Worm (Caenorhabditis elegans) whole organism, early embryonic: Measurements from ENCODE around the gene H19J13.2.

Experiments
- B0310.2 ChIP-seq: sonication (generic microtip); optimal IDR thresholded peaks from 2 replicates; lab custom pipeline; 2016; ENCODE audit warnings: mild to moderate bottlenecking, missing genetic modification characterization, missing compliant biosample characterization
- F13C5.2 ChIP-seq: sonication (generic microtip); optimal IDR thresholded peaks from 2 replicates; lab custom pipeline; 2017; ENCODE audit warnings: mild to moderate bottlenecking, missing genetic modification characterization, inconsistent platforms, missing compliant biosample characterization
- aly-1 ChIP-seq: sonication (generic microtip); optimal IDR thresholded peaks from 2 replicates; lab custom pipeline; 2016; ENCODE audit warnings: missing genetic modification characterization, missing compliant biosample characterization
- ama-1 ChIP-seq: fragments of 150-350 bp; optimal IDR thresholded peaks from 2 replicates; lab custom pipeline; 2014
- ceh-13 ChIP-seq: fragments of 200-800 bp; sonication (Bioruptor generic); optimal IDR thresholded peaks from 2 replicates; lab custom pipeline; 2018; ENCODE audit warnings: mild to moderate bottlenecking, missing genetic modification characterization, missing compliant biosample characterization
- ceh-36 ChIP-seq: sonication (generic microtip); optimal IDR thresholded peaks from 2 replicates; lab custom pipeline; 2016; ENCODE audit warnings: missing genetic modification characterization, inconsistent platforms, missing compliant biosample characterization
- ets-7 ChIP-seq: sonication (generic microtip); optimal IDR thresholded peaks from 2 replicates; lab custom pipeline; 2016; ENCODE audit warnings: missing genotype, missing genetic modification characterization, missing compliant biosample characterization
- flt-1 ChIP-seq: fragments of 200-800 bp; sonication (Bioruptor generic); IDR thresholded peaks from 2 replicates; pipeline ENCODE4 v1.3.6; 2022; ENCODE audit warnings: missing genetic modification characterization, missing compliant biosample characterization
- hmbx-1 ChIP-seq: sonication (generic microtip); optimal IDR thresholded peaks from 2 replicates; lab custom pipeline; 2016; ENCODE audit warnings: mild to moderate bottlenecking, missing genetic modification characterization, missing compliant biosample characterization
- hmg-4 ChIP-seq: fragments of 200-800 bp; sonication (Bioruptor generic); optimal IDR thresholded peaks from 2 replicates; lab custom pipeline; 2018; ENCODE audit warnings: mild to moderate bottlenecking, missing genetic modification characterization, missing compliant biosample characterization
- hnd-1 ChIP-seq: sonication (generic microtip); optimal IDR thresholded peaks from 2 replicates; lab custom pipeline; 2016; ENCODE audit warnings: missing genetic modification characterization, missing compliant biosample characterization
- pes-1 ChIP-seq: fragments of 200-800 bp; sonication (Bioruptor generic); IDR thresholded peaks from 2 replicates; pipeline ENCODE4 v1.3.6; 2022; ENCODE audit warnings: missing genetic modification reagents, missing genetic modification characterization, missing compliant biosample characterization
- scrt-1 ChIP-seq: fragments of 200-800 bp; sonication (Bioruptor generic); IDR thresholded peaks from 2 replicates; pipeline ENCODE4 v1.3.6; 2022; ENCODE audit warnings: missing genetic modification characterization, missing compliant biosample characterization
- sea-1 ChIP-seq: fragments of 200-800 bp; sonication (Bioruptor generic); conservative IDR thresholded peaks from 2 replicates; pipeline ENCODE4 v1.3.6; 2022; ENCODE audit warnings: missing genetic modification characterization, missing compliant biosample characterization
- tbx-11 ChIP-seq: fragments of 200-800 bp; sonication (Bioruptor generic); IDR thresholded peaks from 2 replicates; pipeline ENCODE4 v1.3.6; 2022; ENCODE audit warnings: missing genetic modification characterization, missing compliant biosample characterization
- tbx-37 ChIP-seq: fragments of 200-800 bp; sonication (Bioruptor generic); conservative IDR thresholded peaks from 2 replicates; pipeline ENCODE4 v1.3.6; 2022; ENCODE audit warnings: missing genetic modification reagents, missing genetic modification characterization, missing compliant biosample characterization
- tra-4 ChIP-seq: sonication (generic microtip); optimal IDR thresholded peaks from 2 replicates; lab custom pipeline; 2017; ENCODE audit warnings: missing genetic modification characterization, missing compliant biosample characterization

H19J13.2 gene

DNA sequence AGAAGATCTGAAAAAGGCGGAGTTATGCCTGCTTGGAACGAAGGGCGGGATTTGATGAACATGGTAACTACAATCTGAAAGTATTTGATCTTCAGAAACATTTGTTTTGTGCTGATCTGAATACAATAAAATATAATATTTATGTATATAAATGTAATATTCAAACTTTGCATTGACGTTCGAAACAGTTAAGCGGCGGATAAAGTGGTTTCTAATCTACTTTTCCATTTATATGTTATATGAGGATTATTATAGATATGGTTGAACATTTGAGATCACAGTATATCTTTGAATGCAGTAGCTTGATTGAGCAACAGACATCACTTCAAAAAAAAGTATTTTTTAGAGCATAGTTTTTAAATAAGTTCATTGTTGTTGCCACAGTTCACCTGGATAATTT lies at the start of gene H19J13.2:
Gene H19J13.2 (minus strand): TSS at position 101 of the 400 bp plus-strand sequence.
- TF ChIP-seq aly-1 (no peak), ceh-13 (GFP tag; lab: Kevin White, UChicago) (no peak), hmg-4 (GFP tag; lab: Kevin White, UChicago) (no peak), hmbx-1 (tag; lab: Kevin White, UChicago) (no peak), scrt-1 (GFP tag; lab: Robert Waterston, UW) (no peak), sea-1 (GFP tag; lab: Robert Waterston, UW) (no peak), ceh-36 (no peak), ama-1 (lab: Kevin White, UChicago) (no peak), B0310.2 (no peak), pes-1 (no peak), hnd-1 (tag; lab: Kevin White, UChicago) (no peak), F13C5.2 (tag; lab: Kevin White, UChicago) (no peak)

DNA sequence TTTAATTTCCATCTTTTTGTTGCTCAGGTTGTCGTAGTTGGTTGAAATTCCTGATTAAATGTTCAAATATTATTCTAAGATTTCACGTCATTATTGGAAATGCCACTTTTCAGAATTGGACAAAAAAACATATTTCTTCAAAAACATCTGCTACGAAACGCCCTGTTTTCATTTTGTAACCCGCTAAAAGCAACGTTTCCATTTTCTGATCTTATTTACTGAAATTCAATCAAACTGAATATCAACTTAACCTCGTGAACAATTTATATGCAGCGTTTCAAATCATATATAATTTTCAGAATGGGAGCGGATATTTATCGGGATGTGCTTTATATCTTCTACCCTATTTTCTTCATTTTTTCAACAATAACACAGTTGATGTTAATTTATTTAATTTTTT lies 49.7 kb upstream of the H19J13.2 start, which contains the start of gene srd-40:
Gene srd-40 (plus strand): TSS at position 301 of the 400 bp plus-strand sequence.
- TF ChIP-seq tra-4 (no peak), tbx-37 (GFP tag; lab: Robert Waterston, UW) (no peak), ama-1 (lab: Kevin White, UChicago) (no peak), pes-1 (no peak), flt-1 (no peak), tbx-11 (no peak), B0310.2 (no peak), hmg-4 (GFP tag; lab: Kevin White, UChicago) (no peak), F13C5.2 (tag; lab: Kevin White, UChicago) (no peak), ets-7 (tag; lab: Kevin White, UChicago) (no peak), hnd-1 (tag; lab: Kevin White, UChicago) (no peak), ceh-13 (GFP tag; lab: Kevin White, UChicago) (no peak), ceh-36 (no peak), sea-1 (GFP tag; lab: Robert Waterston, UW) (no peak), hmbx-1 (tag; lab: Kevin White, UChicago) (no peak)

ce11 chrX:12321357-12321756 lies 47.6 kb upstream of the H19J13.2 start, which contains the start of gene F17A2.13:
TSS of gene F17A2.13 (plus strand) at chrX:12321657.
- TF ChIP-seq tra-4 (no peak), aly-1 (no peak), tbx-37 (GFP tag; lab: Robert Waterston, UW) (no peak), ceh-13 (GFP tag; lab: Kevin White, UChicago) (no peak), hmg-4 (GFP tag; lab: Kevin White, UChicago) (no peak), ama-1 (lab: Kevin White, UChicago) (no peak)

- TF ChIP-seq flt-1 (no peak), hmbx-1 (tag; lab: Kevin White, UChicago) (no peak), hmg-4 (GFP tag; lab: Kevin White, UChicago) (no peak), ama-1 (lab: Kevin White, UChicago) (no peak), ets-7 (tag; lab: Kevin White, UChicago) (no peak), B0310.2 (no peak), aly-1 (no peak), sea-1 (GFP tag; lab: Robert Waterston, UW) (no peak; the same call in 1 of the 2 replicates), tbx-11 (no peak), tra-4 (no peak)
These were observed 47.0 kb upstream of the H19J13.2 start, which contains the start of gene ceh-40 for ce11 chrX:12320737-12321136. TSS of gene ceh-40 (minus strand) at chrX:12320777.

ce11 chrX:12317560-12317959 lies 43.8 kb upstream of the H19J13.2 start:
- TF ChIP-seq B0310.2 (no peak), tra-4 (no peak), hmg-4 (GFP tag; lab: Kevin White, UChicago) (no peak), flt-1 (no peak), F13C5.2 (tag; lab: Kevin White, UChicago) (no peak), ets-7 (tag; lab: Kevin White, UChicago) (no peak), aly-1 (no peak)

- TF ChIP-seq tra-4 (no peak), F13C5.2 (tag; lab: Kevin White, UChicago) (no peak), hmg-4 (GFP tag; lab: Kevin White, UChicago) (no peak), flt-1 (no peak), hnd-1 (tag; lab: Kevin White, UChicago) (no peak), sea-1 (GFP tag; lab: Robert Waterston, UW) (no peak), scrt-1 (GFP tag; lab: Robert Waterston, UW) (no peak), tbx-37 (GFP tag; lab: Robert Waterston, UW) (no peak), ama-1 (lab: Kevin White, UChicago) (no peak)
These were observed 41.5 kb upstream of the H19J13.2 start, which contains the start of gene xtr-2 for ce11 chrX:12315268-12315667. TSS of gene xtr-2 (plus strand) at chrX:12315568.

ce11 chrX:12314395-12314794 lies 40.6 kb upstream of the H19J13.2 start:
- TF ChIP-seq tra-4: no peak
- no peak for TF ChIP-seq ceh-13 (GFP tag; lab: Kevin White, UChicago)
- TF ChIP-seq pes-1: no peak
- no peak for TF ChIP-seq ets-7 (tag; lab: Kevin White, UChicago)
- TF ChIP-seq aly-1: no peak
- no peak for TF ChIP-seq F13C5.2 (tag; lab: Kevin White, UChicago)
- TF ChIP-seq B0310.2: no peak
- TF ChIP-seq hmg-4 (GFP tag; lab: Kevin White, UChicago): no peak
- TF ChIP-seq sea-1 (GFP tag; lab: Robert Waterston, UW): no peak
- TF ChIP-seq flt-1: no peak
- TF ChIP-seq hnd-1 (tag; lab: Kevin White, UChicago): no peak
- no peak for TF ChIP-seq tbx-11
- no peak for TF ChIP-seq ceh-36
- TF ChIP-seq hmbx-1 (tag; lab: Kevin White, UChicago): no peak
- TF ChIP-seq ama-1 (lab: Kevin White, UChicago): no peak
- no peak for TF ChIP-seq tbx-37 (GFP tag; lab: Robert Waterston, UW)
- TF ChIP-seq scrt-1 (GFP tag; lab: Robert Waterston, UW): no peak

DNA sequence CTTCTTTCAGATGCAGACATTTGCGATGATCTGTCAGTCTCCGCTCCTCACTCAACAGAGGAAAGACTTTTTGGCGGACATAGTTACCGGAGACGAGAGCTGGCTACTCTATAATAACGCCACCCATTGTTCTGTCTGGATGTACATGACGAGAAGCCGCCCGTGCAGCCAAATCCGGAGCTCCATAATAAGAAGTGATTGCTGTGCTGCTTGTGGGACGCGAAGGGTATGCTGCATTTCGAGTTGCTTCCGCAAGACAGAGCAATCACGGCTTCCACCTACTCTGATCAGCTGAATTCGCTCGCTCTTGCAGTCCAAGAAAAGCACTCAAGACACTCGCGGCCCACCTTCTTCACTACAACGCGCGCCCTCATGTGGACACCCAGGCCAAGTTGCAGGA lies 40.0 kb upstream of the H19J13.2 start:
- TF ChIP-seq tbx-11 (no peak), tbx-37 (GFP tag; lab: Robert Waterston, UW) (no peak), flt-1 (no peak), sea-1 (GFP tag; lab: Robert Waterston, UW) (no peak), pes-1 (no peak), scrt-1 (GFP tag; lab: Robert Waterston, UW) (no peak), hmg-4 (GFP tag; lab: Kevin White, UChicago) (no peak), ceh-36 (no peak), F13C5.2 (tag; lab: Kevin White, UChicago) (no peak), ets-7 (tag; lab: Kevin White, UChicago) (no peak), ama-1 (lab: Kevin White, UChicago) (no peak), hmbx-1 (tag; lab: Kevin White, UChicago) (no peak), B0310.2 (no peak)
